Worm (Caenorhabditis elegans): ENCODE data around the gene pqn-29.

ce11 chrIII:4594324-4594723 lies 51.8 kb downstream of the pqn-29 start, which contains the start of gene apc-11:
- TF ChIP-seq ama-1 (optimal IDR thresholded peaks at IDR 0.05) (no peak), ama-1 (GFP tag; optimal IDR thresholded peaks at IDR 0.05) (no peak), lin-40 (tag; optimal IDR thresholded peaks at IDR 0.05) (no peak)

Data from whole organism, young adult.